Fruit fly (Drosophila melanogaster) whole organism: Measurements from ENCODE around the gene DCTN6-p27.

ENCODE experiments used
- CG8478 ChIP-seq: fragments of >200 bp; optimal IDR thresholded peaks from 2 replicates; lab custom pipeline; 2018; ENCODE audit warnings: inconsistent platforms
- Dll ChIP-seq: fragments of >200 bp; optimal IDR thresholded peaks from 2 replicates; lab custom pipeline; 2017
- EcR ChIP-seq, 2 experiments: fragments of >200 bp; optimal IDR thresholded peaks; 2 replicates each; lab custom pipeline; 2017; ENCODE audit warnings: missing biosample characterization in 2 of 2, missing genetic modification characterization in 2 of 2, missing genetic modification reagents in 2 of 2
- pan ChIP-seq: fragments of >200 bp; optimal IDR thresholded peaks from 2 replicates; lab custom pipeline; 2017
- psq ChIP-seq: fragments of >200 bp; optimal IDR thresholded peaks from 2 replicates; lab custom pipeline; 2017
- usp ChIP-seq: fragments of >200 bp; optimal IDR thresholded peaks from 2 replicates; lab custom pipeline; 2017; ENCODE audit warnings: missing biosample characterization, missing genetic modification characterization, mixed read lengths

DNA sequence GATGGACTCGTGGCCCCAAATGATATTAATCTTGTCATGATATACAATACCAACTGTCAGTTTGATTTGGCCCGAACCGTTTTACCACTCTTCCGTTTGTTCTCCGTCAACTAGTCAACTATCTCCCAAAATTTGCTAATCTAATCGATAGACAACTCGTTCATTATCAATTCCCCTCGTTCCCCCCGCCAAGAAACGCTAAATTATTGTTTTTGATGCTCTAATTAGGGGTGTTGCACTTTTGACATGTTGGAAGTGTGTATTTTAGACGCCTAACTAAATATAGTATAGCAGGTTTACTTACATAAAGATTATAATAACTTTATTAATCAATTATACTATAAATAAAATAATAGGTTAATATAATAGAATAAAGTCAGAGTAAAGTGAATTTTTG, 31.9 kb downstream of the DCTN6-p27 start:
- no peak for TF ChIP-seq usp
- no peak for TF ChIP-seq pan (lab: Kevin White, UChicago)
- TF ChIP-seq psq (lab: Kevin White, UChicago), result no peak
- TF ChIP-seq EcR (GFP tag; optimal IDR thresholded peaks at IDR 0.05; lab: Kevin White, UChicago), result no peak
- no peak for TF ChIP-seq CG8478
- no peak for TF ChIP-seq Dll (lab: Kevin White, UChicago)
